Worm (Caenorhabditis elegans): ENCODE data around the gene nspb-9.

ce11 chrII:14578716-14579115 lies 1.9 kb upstream of the nspb-9 start, which contains the start of gene C01G12.9:
- TF ChIP-seq Y105C5A.15 (GFP tag; IDR thresholded peaks at IDR 0.05) (no peak), ztf-11 (tag; optimal IDR thresholded peaks at IDR 0.05) (no peak), tra-1 (GFP tag; IDR thresholded peaks at IDR 0.05) (no peak), madf-5 (GFP tag; IDR thresholded peaks at IDR 0.05) (no peak), nhr-76 (tag; optimal IDR thresholded peaks at IDR 0.05) (no peak), fkh-10 (GFP tag; optimal IDR thresholded peaks at IDR 0.05) (no peak), hlh-30 (tag; optimal IDR thresholded peaks at IDR 0.05; ENCODE audit: insufficient read depth) (no peak), ama-1 (optimal IDR thresholded peaks at IDR 0.05) (no peak), set-16 (GFP tag; IDR thresholded peaks at IDR 0.05) (no peak), rbr-2 (tag; optimal IDR thresholded peaks at IDR 0.05) (no peak), pqm-1 (tag; optimal IDR thresholded peaks at IDR 0.05) (no peak), zag-1 (tag; optimal IDR thresholded peaks at IDR 0.05) (no peak)
